Worm (Caenorhabditis elegans) whole organism, L3 larva: Measurements from ENCODE around the gene pals-22.

ENCODE experiments used
- R02D3.7 ChIP-seq: fragments of 150-350 bp; optimal IDR thresholded peaks from 2 replicates; lab custom pipeline; 2014; ENCODE audit warnings: missing biosample characterization, missing genetic modification characterization
- ceh-16 ChIP-seq: sonication (generic microtip); optimal IDR thresholded peaks from 2 replicates; lab custom pipeline; 2017; ENCODE audit warnings: missing biosample characterization, missing genetic modification characterization
- ceh-82 ChIP-seq: fragments of 150-350 bp; optimal IDR thresholded peaks from 2 replicates; lab custom pipeline; 2014; ENCODE audit warnings: missing biosample characterization, missing genetic modification characterization
- egl-27 ChIP-seq: sonication (generic microtip); optimal IDR thresholded peaks from 4 replicates; lab custom pipeline; 2017; ENCODE audit warnings: missing biosample characterization, missing genetic modification reagents, missing genetic modification characterization
- fos-1 ChIP-seq: fragments of 150-350 bp; optimal IDR thresholded peaks from 2 replicates; lab custom pipeline; 2014; ENCODE audit warnings: missing biosample characterization, missing genetic modification characterization
- jun-1 ChIP-seq: fragments of 150-350 bp; optimal IDR thresholded peaks from 2 replicates; lab custom pipeline; 2014; ENCODE audit warnings: missing biosample characterization, missing genetic modification reagents, missing genetic modification characterization
- nhr-11 ChIP-seq: fragments of 150-350 bp; optimal IDR thresholded peaks from 2 replicates; lab custom pipeline; 2014; ENCODE audit warnings: missing biosample characterization, missing genetic modification characterization
- nhr-28 ChIP-seq: fragments of 150-350 bp; optimal IDR thresholded peaks from 2 replicates; lab custom pipeline; 2014; ENCODE audit warnings: missing biosample characterization, missing genetic modification characterization
- pha-4 ChIP-seq: fragments of 150-350 bp; optimal IDR thresholded peaks from 2 replicates; lab custom pipeline; 2014; ENCODE audit warnings: missing biosample characterization, missing genetic modification reagents, missing genetic modification characterization
- pqm-1 ChIP-seq: fragments of 150-350 bp; optimal IDR thresholded peaks from 2 replicates; lab custom pipeline; 2017; ENCODE audit warnings: missing biosample characterization, missing genetic modification characterization, inconsistent platforms
- snpc-4 ChIP-seq: fragments of 150-350 bp; optimal IDR thresholded peaks from 2 replicates; lab custom pipeline; 2014; ENCODE audit warnings: missing biosample characterization, missing genetic modification characterization
- unc-39 ChIP-seq: sonication (generic microtip); optimal IDR thresholded peaks from 4 replicates; lab custom pipeline; 2017; ENCODE audit warnings: missing biosample characterization, missing genetic modification characterization
- ztf-11 ChIP-seq: fragments of 150-350 bp; optimal IDR thresholded peaks from 2 replicates; lab custom pipeline; 2014; ENCODE audit warnings: missing biosample characterization, missing genetic modification characterization
- ztf-4 ChIP-seq: fragments of 150-350 bp; optimal IDR thresholded peaks from 2 replicates; lab custom pipeline; 2014; ENCODE audit warnings: missing biosample characterization, missing genetic modification characterization

- TF ChIP-seq jun-1 (no peak), pqm-1 (tag; lab: Kevin White, UChicago) (no peak), R02D3.7 (tag; lab: Kevin White, UChicago) (no peak), unc-39 (no peak), egl-27 (no peak), fos-1 (tag; lab: Kevin White, UChicago) (no peak), nhr-11 (no peak), ztf-4 (tag; lab: Kevin White, UChicago) (no peak), nhr-28 (tag; lab: Kevin White, UChicago) (no peak), pha-4 (no peak), ceh-16 (tag; lab: Kevin White, UChicago) (no peak), ztf-11 (tag; lab: Kevin White, UChicago) (no peak), ceh-82 (tag; lab: Kevin White, UChicago) (no peak), snpc-4 (tag; lab: Kevin White, UChicago) (no peak)
Measured at ce11 chrIII:171617-172016, 39.4 kb downstream of the pals-22 start, which contains the start of the genes F40G9.9 and F40G9.12.
